Fruit fly (Drosophila melanogaster) S2 (cell line): ENCODE measurements around the gene CG42390.

Experiments
- CG8478 ChIP-seq: fragments of >200 bp; optimal IDR thresholded peaks from 2 replicates; lab custom pipeline; 2018
- CTCF ChIP-seq, 2 experiments: fragments of >200 bp; optimal IDR thresholded peaks; 2 replicates each; lab custom pipeline; 2018

CG42390 gene

DNA sequence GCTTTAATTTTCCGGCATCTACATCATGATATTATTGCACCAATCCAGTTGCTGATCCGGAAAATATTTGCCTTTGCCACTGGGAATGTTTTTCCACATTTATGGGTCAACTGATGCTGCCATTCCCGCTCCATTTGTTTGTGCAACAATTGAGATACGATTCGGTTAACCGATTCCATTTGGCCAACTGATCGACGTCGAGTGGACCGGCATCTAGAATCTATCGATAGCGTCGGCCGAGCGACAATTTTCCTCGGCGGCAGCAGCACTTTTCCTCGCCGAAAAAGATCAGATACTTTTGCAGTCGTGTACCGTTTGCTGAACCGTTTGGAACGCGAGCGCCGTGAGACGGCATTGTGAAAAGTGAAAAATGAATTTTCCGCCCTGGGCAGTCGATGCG lies at the start of gene CG42390:
TSS of gene CG42390 (plus strand) at position 301 of the 400 bp plus-strand sequence.
- TF ChIP-seq CG8478 (lab: Kevin White, UChicago), result no peak
- TF ChIP-seq CTCF (optimal IDR thresholded peaks at IDR 0.05; lab: Kevin White, UChicago), result no peak

DNA sequence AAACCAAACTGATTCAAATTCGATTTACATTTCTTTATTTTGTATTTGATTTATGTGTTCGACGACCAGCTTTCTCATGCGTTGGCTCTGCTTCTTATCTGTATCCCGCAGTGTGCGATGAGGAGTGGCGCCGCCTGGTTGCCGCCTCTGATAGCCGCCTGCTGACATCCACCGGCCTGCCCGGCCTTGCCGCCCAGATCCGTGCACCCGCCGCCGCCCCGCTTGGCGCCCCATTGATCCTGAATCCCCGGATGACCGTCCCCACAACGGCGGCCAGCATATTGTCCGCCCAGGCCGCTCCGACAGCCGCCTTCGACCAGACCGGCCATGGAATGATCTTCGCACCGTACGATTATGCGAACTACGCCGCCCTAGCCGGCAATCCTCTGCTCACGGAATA lies 48.2 kb upstream of the CG42390 start:
- no peak for TF ChIP-seq CG8478 (lab: Kevin White, UChicago)
- no peak for TF ChIP-seq CTCF (optimal IDR thresholded peaks at IDR 0.05; lab: Kevin White, UChicago)

DNA sequence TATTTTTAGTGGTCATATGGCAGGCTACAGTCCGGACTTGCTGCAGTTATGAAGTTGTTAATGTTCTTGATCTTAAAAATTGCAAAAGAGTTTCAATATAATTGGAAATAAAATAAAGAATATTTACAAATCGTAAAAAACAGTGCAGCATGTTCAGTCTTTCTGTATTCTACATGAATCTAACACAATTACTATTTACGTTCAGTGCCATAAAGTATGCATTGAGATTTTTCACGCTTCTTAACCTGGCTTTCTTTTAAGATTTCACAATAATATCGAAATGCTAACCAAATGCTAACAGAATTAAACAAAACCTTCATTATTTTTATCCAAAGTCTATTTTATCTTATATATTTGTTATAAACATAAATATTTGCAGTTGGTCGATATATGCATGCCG lies 47.3 kb upstream of the CG42390 start:
- TF ChIP-seq CG8478 (lab: Kevin White, UChicago) (no peak), CTCF (optimal IDR thresholded peaks at IDR 0.05; lab: Kevin White, UChicago) (no peak)

DNA sequence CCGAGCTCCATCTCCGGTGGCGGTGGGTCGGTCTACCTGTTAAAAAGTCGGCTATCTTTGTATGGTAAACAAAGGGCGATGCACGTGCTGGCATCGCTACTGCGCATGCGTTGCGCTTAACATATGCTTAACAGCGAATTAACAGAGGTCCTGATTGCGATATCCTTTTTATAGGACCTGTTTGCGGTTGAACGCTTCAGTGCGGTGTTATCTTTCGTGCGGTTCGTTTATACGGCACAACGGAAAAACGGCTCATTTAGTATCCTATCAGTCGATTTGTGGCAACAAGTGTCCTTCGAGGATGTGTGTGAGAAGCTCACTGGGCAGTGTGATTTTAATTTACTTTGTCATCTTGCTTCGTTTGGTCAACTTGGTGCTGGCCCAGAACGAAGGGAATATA lies 39.7 kb upstream of the CG42390 start, which contains the start of gene CG13408:
TSS of gene CG13408 (plus strand) at position 222 of the 400 bp plus-strand sequence.
- TF ChIP-seq CTCF (optimal IDR thresholded peaks at IDR 0.05; lab: Kevin White, UChicago) (no peak), CG8478 (lab: Kevin White, UChicago) (no peak)

DNA sequence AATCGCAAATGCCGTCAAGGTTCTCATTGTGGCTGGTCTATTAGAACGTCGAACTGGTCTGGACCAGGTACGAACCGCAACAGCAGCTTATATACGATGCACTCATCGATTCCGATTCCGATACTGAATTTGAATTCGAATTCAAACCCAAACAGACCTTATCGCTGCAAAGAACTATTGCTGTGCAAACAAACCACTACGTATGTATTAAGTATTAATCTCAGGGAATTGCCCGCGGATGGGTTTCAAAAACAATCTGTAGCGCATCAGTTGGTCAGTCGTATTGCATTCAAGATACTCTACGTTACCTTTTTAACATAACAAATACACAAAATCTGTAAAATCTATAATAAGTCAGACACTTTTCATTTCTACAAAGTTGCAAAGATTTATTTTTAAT lies 33.6 kb upstream of the CG42390 start, which contains the start of gene BomT3:
TSS of gene BomT3 (minus strand) at position 101 of the 400 bp plus-strand sequence.
- TF ChIP-seq CG8478 (lab: Kevin White, UChicago) (no peak), CTCF (optimal IDR thresholded peaks at IDR 0.05; lab: Kevin White, UChicago) (no peak)

DNA sequence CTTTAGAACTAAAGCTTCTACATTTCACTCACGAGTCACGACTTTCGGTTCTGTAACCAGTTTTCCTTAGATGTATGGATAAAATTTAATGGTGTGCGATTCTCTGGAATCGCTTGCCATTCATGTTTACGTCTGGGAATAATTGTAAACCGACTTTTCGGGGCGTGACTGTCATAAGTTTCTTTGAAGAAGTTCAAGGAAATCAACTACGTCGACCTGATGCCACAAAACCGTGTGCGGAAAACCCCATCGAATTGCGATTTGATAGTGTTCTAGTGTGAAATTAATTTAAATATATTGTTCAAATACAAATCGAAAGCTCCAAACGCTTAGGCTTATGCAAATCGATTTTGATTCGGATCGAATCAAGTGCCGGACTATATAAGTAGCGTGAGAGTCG lies 33.1 kb upstream of the CG42390 start, which contains the start of gene BomBc3:
TSS of gene BomBc3 (plus strand) at position 301 of the 400 bp plus-strand sequence.
- TF ChIP-seq CG8478 (lab: Kevin White, UChicago), result no peak

DNA sequence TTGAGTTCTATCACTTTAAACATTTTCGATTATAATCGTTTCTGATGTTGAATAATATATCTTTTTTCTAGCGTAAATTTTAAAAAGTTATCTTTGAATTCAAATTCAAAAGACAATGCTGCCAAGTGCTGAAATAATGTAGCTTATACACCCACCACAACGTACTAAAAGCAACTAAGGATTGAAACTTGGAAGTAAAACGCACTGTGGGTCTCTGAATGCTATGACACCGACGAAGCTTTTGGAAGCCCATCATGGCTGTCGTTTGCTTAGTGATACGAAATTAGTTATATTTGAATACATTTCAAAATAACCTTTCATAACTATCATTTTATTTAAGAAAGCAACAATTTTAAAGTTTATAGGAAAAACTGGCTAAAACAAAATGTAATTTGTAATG lies 25.9 kb upstream of the CG42390 start:
- TF ChIP-seq CG8478 (lab: Kevin White, UChicago), result no peak
- TF ChIP-seq CTCF (optimal IDR thresholded peaks at IDR 0.05; lab: Kevin White, UChicago), result peak; percentile 19 to 51

DNA sequence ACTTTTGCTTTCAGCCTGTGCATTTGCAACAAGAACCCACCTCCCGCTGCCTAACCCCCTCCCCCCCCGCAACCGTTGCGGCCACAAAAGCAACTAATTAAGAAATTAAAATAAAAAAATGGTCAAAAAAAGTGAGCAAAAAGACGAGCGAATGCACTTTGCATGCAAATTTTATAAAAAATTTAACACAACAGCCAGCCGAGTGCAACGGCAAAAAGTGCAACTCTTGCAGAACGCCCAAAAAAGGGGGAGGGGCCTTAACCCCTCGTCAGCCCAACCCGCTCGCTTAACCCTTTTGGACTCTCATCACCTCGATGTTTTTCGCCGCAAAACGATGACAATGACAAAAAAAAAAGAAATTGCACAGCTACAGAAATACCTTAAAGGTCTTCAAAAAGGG lies 23.0 kb upstream of the CG42390 start:
- no peak for TF ChIP-seq CTCF (optimal IDR thresholded peaks at IDR 0.05; lab: Kevin White, UChicago)
- TF ChIP-seq CG8478 (lab: Kevin White, UChicago), result no peak

DNA sequence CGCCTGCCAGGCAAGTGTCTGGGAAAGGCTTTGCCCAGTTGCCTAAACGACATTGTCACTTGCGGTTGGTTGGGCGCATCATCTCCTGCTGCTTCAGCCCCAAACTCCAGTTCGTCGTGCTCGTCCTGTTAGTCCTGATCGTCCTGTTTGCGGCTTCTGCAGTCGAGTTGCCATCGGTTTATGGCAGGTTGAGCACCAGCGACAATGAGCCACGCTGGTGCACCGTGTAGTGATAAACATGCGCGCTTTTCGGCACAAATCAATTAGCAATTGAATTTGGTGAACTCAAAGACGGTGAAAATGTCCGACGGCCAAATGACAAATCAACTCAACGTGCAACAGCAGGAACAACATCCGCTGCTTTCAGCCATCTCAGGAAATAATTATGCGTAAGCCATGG lies 16.7 kb upstream of the CG42390 start, which contains the start of gene CG13407:
TSS of gene CG13407 (plus strand) at position 301 of the 400 bp plus-strand sequence.
- TF ChIP-seq CG8478 (lab: Kevin White, UChicago) (no peak), CTCF (optimal IDR thresholded peaks at IDR 0.05; lab: Kevin White, UChicago) (no peak)

DNA sequence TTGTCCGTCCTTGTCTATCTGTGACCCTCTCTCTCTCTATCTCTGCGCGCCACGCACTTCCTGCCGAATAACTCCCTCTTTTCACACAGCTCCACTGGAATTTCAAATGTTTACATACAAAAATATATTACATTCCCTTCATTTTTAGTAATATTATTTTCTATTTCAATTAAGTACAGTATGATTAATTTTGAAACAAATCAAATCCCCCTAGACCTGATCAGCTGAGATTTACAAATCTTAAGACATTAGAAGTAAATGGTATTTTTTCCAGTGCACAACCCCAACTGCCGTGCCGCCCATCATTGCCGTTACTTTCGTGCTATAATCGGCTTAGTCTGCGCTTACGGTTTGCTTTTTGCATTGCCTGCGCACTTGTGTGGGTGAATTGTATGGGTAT lies 11.5 kb upstream of the CG42390 start:
- TF ChIP-seq CG8478 (lab: Kevin White, UChicago) (no peak), CTCF (optimal IDR thresholded peaks at IDR 0.05; lab: Kevin White, UChicago) (no peak)

DNA sequence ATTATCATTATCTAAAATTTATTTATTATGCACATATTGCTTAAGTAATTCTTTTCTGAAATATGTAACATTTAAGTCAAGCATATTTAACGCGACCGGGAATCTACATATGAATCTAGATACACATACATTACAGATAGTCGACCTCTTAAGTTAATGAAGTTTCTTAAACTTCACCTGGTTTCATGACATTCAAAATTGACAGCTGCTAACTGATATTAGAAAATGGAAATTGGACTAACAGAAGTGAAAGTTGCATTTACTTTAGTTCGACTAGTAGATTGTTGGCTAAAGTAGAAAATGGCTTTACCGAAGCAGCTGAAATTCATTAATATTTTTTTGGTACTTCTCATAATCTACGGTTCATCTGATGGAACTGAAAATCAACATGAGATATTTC lies 6.7 kb upstream of the CG42390 start, which contains the start of gene Ir94a:
TSS of gene Ir94a (plus strand) at position 301 of the 400 bp plus-strand sequence.
- TF ChIP-seq CTCF (optimal IDR thresholded peaks at IDR 0.05; lab: Kevin White, UChicago) (no peak), CG8478 (lab: Kevin White, UChicago) (no peak)

DNA sequence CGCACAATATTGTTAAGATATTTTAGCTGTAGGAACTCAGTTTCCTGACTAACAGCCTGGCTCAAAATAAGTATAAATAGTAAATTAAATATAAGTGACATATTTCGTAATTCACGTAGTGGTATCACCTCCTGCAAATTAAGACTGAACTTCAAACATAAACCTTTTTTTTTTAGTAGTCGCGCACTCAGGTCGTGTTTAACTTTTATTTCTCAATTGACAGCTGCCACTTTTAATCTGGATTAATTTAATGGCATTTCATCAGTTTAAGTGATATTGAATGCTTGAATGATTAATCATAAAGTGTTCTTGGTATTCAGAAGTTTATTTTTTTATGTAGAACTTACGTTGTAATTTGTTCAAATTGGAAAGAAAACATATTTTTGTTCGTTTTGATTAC lies 2.7 kb upstream of the CG42390 start, which contains the start of gene Ir94b:
TSS of gene Ir94b (minus strand) at position 101 of the 400 bp plus-strand sequence.
- TF ChIP-seq CTCF (optimal IDR thresholded peaks at IDR 0.05; lab: Kevin White, UChicago) (no peak), CG8478 (lab: Kevin White, UChicago) (no peak)

DNA sequence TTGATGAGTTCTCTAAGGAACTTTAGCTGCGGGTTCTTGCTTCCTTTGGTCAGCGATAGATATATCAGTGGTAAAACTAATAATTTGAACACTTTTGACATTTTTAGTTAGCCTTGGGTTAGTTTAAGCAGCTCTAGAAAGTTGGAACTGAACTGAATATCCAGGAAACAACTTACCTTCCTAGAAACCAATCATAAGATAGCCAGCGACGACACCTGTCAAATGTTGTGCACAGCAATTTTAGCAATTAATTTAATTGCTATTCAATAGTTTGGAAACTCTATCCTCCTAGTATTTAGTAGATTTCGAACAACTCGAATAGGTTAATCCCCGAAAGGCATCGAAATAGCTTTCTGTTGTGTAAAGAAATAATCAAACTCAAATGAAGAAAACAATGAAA lies 507 bp upstream of the CG42390 start, which contains the start of gene Ir94c:
TSS of gene Ir94c (minus strand) at position 101 of the 400 bp plus-strand sequence.
- TF ChIP-seq CG8478 (lab: Kevin White, UChicago) (no peak), CTCF (optimal IDR thresholded peaks at IDR 0.05; lab: Kevin White, UChicago) (no peak)

DNA sequence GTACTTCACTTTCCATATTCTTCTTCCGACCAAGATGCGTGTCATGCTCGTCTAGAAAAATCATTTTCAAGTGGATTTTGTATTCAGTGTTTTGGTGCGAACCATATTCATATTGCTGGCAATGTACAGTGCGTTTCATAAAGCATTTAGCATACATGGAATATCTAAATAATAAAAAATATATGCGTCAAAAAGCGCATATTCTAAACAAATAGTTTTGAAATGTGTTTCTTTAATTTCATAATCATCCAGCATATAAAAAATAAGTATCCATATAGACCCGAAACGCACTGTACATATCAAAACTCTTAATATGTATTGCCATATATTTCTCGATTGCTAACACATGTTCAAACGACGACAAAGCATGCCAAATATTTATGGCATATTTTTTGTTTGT lies 1.4 kb downstream of the CG42390 start:
- TF ChIP-seq CTCF (optimal IDR thresholded peaks at IDR 0.05; lab: Kevin White, UChicago) (no peak), CG8478 (lab: Kevin White, UChicago) (no peak)

DNA sequence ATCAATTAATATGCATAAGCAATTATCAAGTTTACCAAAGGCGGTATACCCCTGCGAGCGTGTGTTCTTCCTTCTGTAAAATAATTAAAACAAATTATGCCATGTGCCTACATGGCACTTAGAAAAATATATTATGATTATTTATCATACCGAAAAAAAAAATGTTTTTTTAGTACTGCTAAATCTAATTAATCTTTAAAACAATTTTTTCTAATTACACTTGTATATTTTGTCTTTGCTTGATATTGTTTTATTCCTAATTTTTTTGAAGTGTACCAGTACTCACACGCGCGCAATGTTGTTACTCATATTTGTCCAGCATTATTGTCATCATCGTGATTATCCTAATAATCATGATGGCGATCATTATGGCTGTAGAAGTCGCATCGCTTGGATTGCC lies 3.5 kb downstream of the CG42390 start:
- TF ChIP-seq CG8478 (lab: Kevin White, UChicago) (no peak), CTCF (optimal IDR thresholded peaks at IDR 0.05; lab: Kevin White, UChicago) (no peak)

DNA sequence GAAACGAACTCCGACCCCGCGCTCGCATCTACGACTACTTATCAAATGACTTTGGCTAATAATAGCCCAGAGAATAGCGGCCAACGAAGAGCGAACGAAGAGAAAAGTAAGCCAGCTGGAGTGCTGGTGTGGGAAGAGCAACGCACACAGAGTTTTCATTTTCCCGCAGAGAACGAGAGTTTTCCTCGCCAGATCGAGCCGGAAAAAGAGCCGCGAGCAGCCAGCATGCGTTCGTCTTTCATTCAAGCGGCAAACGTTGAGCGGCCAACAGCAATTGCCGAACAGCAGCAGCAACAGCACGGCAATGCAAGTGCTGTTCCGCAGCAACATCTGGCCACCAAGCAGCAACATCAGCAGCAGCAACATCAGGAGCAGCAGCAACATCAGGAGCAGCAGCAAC lies 5.0 kb downstream of the CG42390 start:
- TF ChIP-seq CTCF (optimal IDR thresholded peaks at IDR 0.05; lab: Kevin White, UChicago) (no peak), CG8478 (lab: Kevin White, UChicago) (no peak)
